Worm (Caenorhabditis elegans) whole organism, late embryonic: ENCODE measurements around the gene nhr-120.

Experiments
- C08G9.2 ChIP-seq: sonication (generic microtip); optimal IDR thresholded peaks from 2 replicates; lab custom pipeline; 2016; ENCODE audit warnings: mild to moderate bottlenecking, missing genetic modification characterization, moderate library complexity, missing compliant biosample characterization
- K02D7.2 ChIP-seq: sonication (generic microtip); optimal IDR thresholded peaks from 2 replicates; lab custom pipeline; 2017; ENCODE audit warnings: mild to moderate bottlenecking, missing genetic modification characterization, missing compliant biosample characterization
- K09A11.1 ChIP-seq: sonication (generic microtip); optimal IDR thresholded peaks from 2 replicates; lab custom pipeline; 2017; ENCODE audit warnings: antibody characterized with exemption, mild to moderate bottlenecking, missing genetic modification characterization, missing compliant biosample characterization; ENCODE audit not compliant: insufficient read depth
- T23F11.4 ChIP-seq: fragments of 200-800 bp; sonication (Bioruptor generic); optimal IDR thresholded peaks from 2 replicates; lab custom pipeline; 2018; ENCODE audit warnings: mild to moderate bottlenecking, missing genetic modification characterization, missing compliant biosample characterization
- Y22D7AL.16 ChIP-seq: sonication (generic microtip); optimal IDR thresholded peaks from 2 replicates; lab custom pipeline; 2016; ENCODE audit warnings: missing genetic modification characterization, missing compliant biosample characterization
- ceh-14 ChIP-seq: sonication (generic microtip); optimal IDR thresholded peaks from 2 replicates; lab custom pipeline; 2016; ENCODE audit warnings: missing genotype, missing genetic modification characterization, missing compliant biosample characterization
- ceh-19 ChIP-seq: fragments of 200-800 bp; sonication (Bioruptor generic); optimal IDR thresholded peaks from 2 replicates; lab custom pipeline; 2018; ENCODE audit warnings: mild to moderate bottlenecking, missing genetic modification characterization, missing compliant biosample characterization
- ceh-2 ChIP-seq: sonication (generic microtip); optimal IDR thresholded peaks from 2 replicates; lab custom pipeline; 2016; ENCODE audit warnings: missing genotype, missing genetic modification characterization, missing compliant biosample characterization
- ceh-24 ChIP-seq: sonication (generic microtip); optimal IDR thresholded peaks from 2 replicates; lab custom pipeline; 2016; ENCODE audit warnings: mild to moderate bottlenecking, missing genetic modification characterization, missing compliant biosample characterization
- ceh-30 ChIP-seq: fragments of 150-350 bp; optimal IDR thresholded peaks from 2 replicates; lab custom pipeline; 2014; ENCODE audit warnings: missing biosample characterization, missing genetic modification characterization
- ceh-31 ChIP-seq: sonication (generic microtip); optimal IDR thresholded peaks from 2 replicates; lab custom pipeline; 2016; ENCODE audit warnings: missing genetic modification characterization, missing compliant biosample characterization
- ceh-45 ChIP-seq: fragments of 200-800 bp; sonication (Bioruptor generic); IDR thresholded peaks from 2 replicates; pipeline ENCODE4 v1.3.6; 2022; ENCODE audit warnings: missing genetic modification reagents, missing genetic modification characterization, missing compliant biosample characterization
- ceh-6 ChIP-seq: fragments of 200-800 bp; sonication (Bioruptor generic); optimal IDR thresholded peaks from 2 replicates; lab custom pipeline; 2018; ENCODE audit warnings: mild to moderate bottlenecking, missing genetic modification characterization, missing compliant biosample characterization
- dve-1 ChIP-seq: sonication (generic microtip); optimal IDR thresholded peaks from 2 replicates; lab custom pipeline; 2017; ENCODE audit warnings: antibody characterized with exemption, mild to moderate bottlenecking, missing genetic modification characterization, missing compliant biosample characterization
- elt-2 ChIP-seq: sonication (generic microtip); optimal IDR thresholded peaks from 2 replicates; lab custom pipeline; 2016; ENCODE audit warnings: missing genetic modification reagents, missing genetic modification characterization, missing compliant biosample characterization
- elt-4 ChIP-seq: sonication (generic microtip); optimal IDR thresholded peaks from 2 replicates; lab custom pipeline; 2016; ENCODE audit warnings: missing genetic modification characterization, missing compliant biosample characterization
- eyg-1 ChIP-seq: sonication (generic microtip); optimal IDR thresholded peaks from 2 replicates; lab custom pipeline; 2016; ENCODE audit warnings: missing genotype, missing genetic modification characterization, missing compliant biosample characterization
- fax-1 ChIP-seq: sonication (generic microtip); optimal IDR thresholded peaks from 2 replicates; lab custom pipeline; 2016; ENCODE audit warnings: missing genotype, missing genetic modification characterization, missing compliant biosample characterization
- hlh-13 ChIP-seq: fragments of 200-800 bp; sonication (Bioruptor generic); optimal IDR thresholded peaks from 2 replicates; lab custom pipeline; 2018; ENCODE audit warnings: mild to moderate bottlenecking, missing genetic modification characterization, missing compliant biosample characterization
- hlh-15 ChIP-seq: sonication (generic microtip); optimal IDR thresholded peaks from 2 replicates; lab custom pipeline; 2016; ENCODE audit warnings: missing genetic modification characterization, missing compliant biosample characterization
- hlh-30 ChIP-seq: sonication (generic microtip); optimal IDR thresholded peaks from 2 replicates; lab custom pipeline; 2017; ENCODE audit warnings: antibody characterized with exemption, missing genetic modification characterization, missing compliant biosample characterization; ENCODE audit not compliant: insufficient read depth
- hlh-6 ChIP-seq: sonication (generic microtip); optimal IDR thresholded peaks from 2 replicates; lab custom pipeline; 2016; ENCODE audit warnings: missing genotype, missing genetic modification characterization, missing compliant biosample characterization
- lim-6 ChIP-seq: sonication (generic microtip); optimal IDR thresholded peaks from 2 replicates; lab custom pipeline; 2016; ENCODE audit warnings: missing genetic modification characterization, missing compliant biosample characterization
- lin-11 ChIP-seq: fragments of 200-800 bp; sonication (Bioruptor generic); optimal IDR thresholded peaks from 2 replicates; lab custom pipeline; 2018; ENCODE audit warnings: mild to moderate bottlenecking, missing genetic modification characterization, missing compliant biosample characterization
- mec-3 ChIP-seq: sonication (generic microtip); optimal IDR thresholded peaks from 2 replicates; lab custom pipeline; 2016; ENCODE audit warnings: borderline replicate concordance, missing genetic modification characterization, missing compliant biosample characterization
- nhr-11 ChIP-seq: fragments of 150-350 bp; optimal IDR thresholded peaks from 2 replicates; lab custom pipeline; 2014; ENCODE audit warnings: missing biosample characterization, missing genetic modification characterization
- nhr-232 ChIP-seq: sonication (generic microtip); optimal IDR thresholded peaks from 2 replicates; lab custom pipeline; 2016; ENCODE audit warnings: missing genetic modification characterization, missing compliant biosample characterization
- npax-4 ChIP-seq: sonication (generic microtip); optimal IDR thresholded peaks from 2 replicates; lab custom pipeline; 2016; ENCODE audit warnings: missing genetic modification characterization, missing compliant biosample characterization
- pax-1 ChIP-seq: fragments of 150-350 bp; optimal IDR thresholded peaks from 2 replicates; lab custom pipeline; 2014; ENCODE audit warnings: missing biosample characterization, missing genetic modification characterization
- ref-2 ChIP-seq: sonication (generic microtip); optimal IDR thresholded peaks from 2 replicates; lab custom pipeline; 2016; ENCODE audit warnings: missing genetic modification characterization, missing compliant biosample characterization
- sdc-2 ChIP-seq: sonication (generic microtip); optimal IDR thresholded peaks from 2 replicates; lab custom pipeline; 2016; ENCODE audit warnings: missing genotype, missing genetic modification characterization, missing compliant biosample characterization
- sox-2 ChIP-seq: fragments of 200-800 bp; sonication (Bioruptor generic); IDR thresholded peaks from 2 replicates; pipeline ENCODE4 v1.3.6; 2022; ENCODE audit warnings: missing genetic modification reagents, missing genetic modification characterization, missing compliant biosample characterization
- sox-4 ChIP-seq: sonication (generic microtip); optimal IDR thresholded peaks from 2 replicates; lab custom pipeline; 2017; ENCODE audit warnings: mild to moderate bottlenecking, missing genetic modification characterization, inconsistent platforms, missing compliant biosample characterization
- syd-9 ChIP-seq: sonication (generic microtip); optimal IDR thresholded peaks from 2 replicates; lab custom pipeline; 2016; ENCODE audit warnings: mild to moderate bottlenecking, missing genetic modification characterization, moderate library complexity, missing compliant biosample characterization
- unc-3 ChIP-seq, 2 experiments: fragments of 200-800 bp in 1 of 2; sonication (Bioruptor generic) in 1 of 2; sonication (generic microtip) in 1 of 2; conservative IDR thresholded peaks in 1 of 2; optimal IDR thresholded peaks in 1 of 2; 2 replicates each; pipeline versions ENCODE4 v1.3.6 to Lab custom; 2016 to 2022; ENCODE audit warnings: missing compliant biosample characterization in 2 of 2, missing genetic modification characterization in 2 of 2, missing genetic modification reagents in 1 of 2
- unc-86 ChIP-seq: sonication (generic microtip); optimal IDR thresholded peaks from 2 replicates; lab custom pipeline; 2016; ENCODE audit warnings: missing genetic modification characterization, missing compliant biosample characterization

nhr-120 gene

ce11 chrX:6682683-6683082 is 42.3 kb upstream of the nhr-120 start, which contains the start of gene F38B6.8:
Gene F38B6.8, minus strand, starts transcription at chrX:6682783.
- no peak for TF ChIP-seq Y22D7AL.16 (tag; lab: Kevin White, UChicago)
- no peak for TF ChIP-seq sox-2
- no peak for TF ChIP-seq ceh-19 (GFP tag; lab: Kevin White, UChicago)
- no peak for TF ChIP-seq K09A11.1 (tag; lab: Kevin White, UChicago)
- TF ChIP-seq ref-2 (tag; lab: Kevin White, UChicago) = no peak
- TF ChIP-seq sdc-2 (tag; lab: Kevin White, UChicago) = no peak
- no peak for TF ChIP-seq unc-86 (tag; lab: Kevin White, UChicago)
- no peak for TF ChIP-seq ceh-45 (GFP tag; lab: Robert Waterston, UW)
- no peak for TF ChIP-seq hlh-6 (tag; lab: Kevin White, UChicago)
- TF ChIP-seq C08G9.2 = no peak

DNA sequence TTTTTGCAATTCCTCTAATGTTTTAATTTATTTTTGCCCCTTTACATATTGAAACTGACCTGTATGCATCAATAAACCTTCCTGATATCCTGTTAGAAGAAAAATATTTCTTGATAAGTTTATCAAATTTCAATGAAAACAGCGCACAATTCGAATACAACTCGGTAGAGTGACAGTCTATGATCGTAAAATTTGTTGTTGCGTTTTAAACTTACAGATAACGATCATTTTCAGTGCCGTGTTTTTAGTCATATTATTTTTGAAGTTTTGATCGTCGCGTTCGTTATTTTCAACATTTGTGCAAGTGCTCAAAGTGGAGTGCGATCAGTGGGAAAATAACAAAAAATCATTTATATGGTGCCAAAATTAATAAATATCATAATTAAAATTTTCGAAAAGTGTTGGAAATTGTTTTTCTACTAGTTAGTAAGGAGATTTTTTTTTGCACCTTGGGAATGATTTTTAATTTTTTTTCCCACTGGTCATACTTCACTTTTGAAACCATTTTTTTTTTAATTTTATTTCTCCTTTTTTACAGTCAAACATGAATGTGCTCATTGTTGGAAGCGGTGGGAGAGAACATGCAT is 34.0 kb upstream of the nhr-120 start, which contains the start of gene F38B6.4:
TSS of gene F38B6.4 (plus strand) at position 537 of the 587 bp plus-strand sequence.
- TF ChIP-seq fax-1 (tag; lab: Kevin White, UChicago) = no peak
- no peak for TF ChIP-seq pax-1 (tag; lab: Kevin White, UChicago)
- no peak for TF ChIP-seq ref-2 (tag; lab: Kevin White, UChicago)
- no peak for TF ChIP-seq npax-4 (tag; lab: Kevin White, UChicago)
- TF ChIP-seq ceh-6 (GFP tag; lab: Kevin White, UChicago) = no peak
- no peak for TF ChIP-seq ceh-24 (tag; lab: Kevin White, UChicago)
- TF ChIP-seq eyg-1 = no peak
- TF ChIP-seq sdc-2 (tag; lab: Kevin White, UChicago) = no peak
- TF ChIP-seq ceh-2 (tag; lab: Kevin White, UChicago) = no peak
- no peak for TF ChIP-seq T23F11.4 (GFP tag; lab: Kevin White, UChicago)
- no peak for TF ChIP-seq sox-4 (tag; lab: Kevin White, UChicago)
- TF ChIP-seq nhr-11 (tag; lab: Kevin White, UChicago) = no peak
- TF ChIP-seq K02D7.2 = no peak
- no peak for TF ChIP-seq ceh-31

- TF ChIP-seq dve-1 (tag; lab: Kevin White, UChicago) (no peak), ceh-19 (GFP tag; lab: Kevin White, UChicago) (no peak), hlh-13 (GFP tag; lab: Kevin White, UChicago) (no peak)
- TF ChIP-seq, all 69 proteins: peak for 0
Observed at ce11 chrX:6672519-6672918, 32.1 kb upstream of the nhr-120 start, which contains the start of gene col-172. Gene col-172, plus strand, starts transcription at chrX:6672819.

DNA sequence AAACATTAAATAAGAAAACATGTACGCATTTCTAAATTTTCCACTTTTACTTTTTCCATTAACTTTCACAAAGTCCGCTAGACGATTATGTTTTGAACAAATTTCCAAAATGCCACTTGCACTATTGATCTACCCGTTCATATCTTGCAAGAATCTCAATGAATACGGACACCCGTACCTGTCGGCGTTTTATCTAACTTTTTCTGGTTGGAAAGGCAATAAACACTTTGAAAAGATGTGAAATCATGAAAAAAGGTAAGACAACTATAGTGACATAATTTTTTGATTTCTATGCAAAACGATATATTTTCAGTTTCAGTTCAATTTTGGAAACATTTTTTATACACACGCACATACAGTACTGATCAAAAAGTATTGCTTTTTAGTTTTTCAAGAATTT is 31.3 kb upstream of the nhr-120 start:
- TF ChIP-seq ceh-30 (tag; lab: Kevin White, UChicago) = no peak
- no peak for TF ChIP-seq C08G9.2
- no peak for TF ChIP-seq nhr-11 (tag; lab: Kevin White, UChicago)
- TF ChIP-seq hlh-30 (tag; lab: Kevin White, UChicago) = no peak

- no peak for TF ChIP-seq syd-9 (tag; lab: Kevin White, UChicago)
- no peak for TF ChIP-seq elt-2
- TF ChIP-seq hlh-15 (tag; lab: Kevin White, UChicago) = no peak
- no peak for TF ChIP-seq mec-3 (tag; lab: Kevin White, UChicago)
- no peak for TF ChIP-seq lim-6
- TF ChIP-seq pax-1 (tag; lab: Kevin White, UChicago) = no peak
- no peak for TF ChIP-seq nhr-232 (tag; lab: Kevin White, UChicago)
- no peak for TF ChIP-seq lin-11 (tag; lab: Kevin White, UChicago)
- no peak for TF ChIP-seq unc-3 (GFP tag; conservative IDR thresholded peaks at IDR 0.05; lab: Robert Waterston, UW)
- no peak for TF ChIP-seq unc-3 (tag; optimal IDR thresholded peaks at IDR 0.05; lab: Kevin White, UChicago)
- TF ChIP-seq elt-4 (tag; lab: Kevin White, UChicago) = no peak
- TF ChIP-seq eyg-1 = no peak
- TF ChIP-seq nhr-11 (tag; lab: Kevin White, UChicago) = no peak
- TF ChIP-seq ceh-14 (tag; lab: Kevin White, UChicago) = no peak
- TF ChIP-seq ceh-6 (GFP tag; lab: Kevin White, UChicago) = no peak
Observed at ce11 chrX:6669366-6669765, 28.9 kb upstream of the nhr-120 start.
